Fruit fly (Drosophila melanogaster) whole organism, pupa: ENCODE data around the gene Rbcn-3B.
A peak's percentile ranks its signal among the peaks of the same experiment; 100 is the strongest.

Source experiments
- CG13204 ChIP-seq: fragments of 200-800 bp; sonication (Bioruptor generic); optimal IDR thresholded peaks from 2 replicates; lab custom pipeline; 2018; ENCODE audit warnings: missing biosample characterization, mild to moderate bottlenecking, missing genetic modification characterization, moderate library complexity
- CG4496 ChIP-seq: fragments of 200-800 bp; sonication (Bioruptor generic); IDR thresholded peaks from 3 replicates; pipeline ENCODE4 v1.3.6; 2022; ENCODE audit warnings: missing biosample characterization, missing genetic modification characterization
- CG9948 ChIP-seq: fragments of 200-800 bp; sonication (Bioruptor generic); optimal IDR thresholded peaks from 2 replicates; lab custom pipeline; 2018; ENCODE audit warnings: missing biosample characterization, mild to moderate bottlenecking, missing genetic modification characterization, moderate library complexity
- EcR ChIP-seq: fragments of 200-800 bp; sonication (Bioruptor generic); optimal IDR thresholded peaks from 3 replicates; lab custom pipeline; 2019; ENCODE audit warnings: missing biosample characterization, missing genetic modification characterization, mild to moderate bottlenecking, moderate library complexity, missing genetic modification reagents
- Ets98B ChIP-seq: fragments of 200-800 bp; sonication (Bioruptor generic); IDR thresholded peaks from 2 replicates; pipeline ENCODE4 v1.3.6; 2022; ENCODE audit warnings: missing biosample characterization, missing genetic modification characterization
- Pif1A ChIP-seq: fragments of 200-800 bp; sonication (Bioruptor generic); optimal IDR thresholded peaks from 3 replicates; lab custom pipeline; 2016; ENCODE audit warnings: missing biosample characterization, missing genetic modification characterization
- Pif1B ChIP-seq: fragments of 200-800 bp; sonication (Bioruptor generic); optimal IDR thresholded peaks from 3 replicates; lab custom pipeline; 2016; ENCODE audit warnings: missing biosample characterization, missing genetic modification characterization

DNA sequence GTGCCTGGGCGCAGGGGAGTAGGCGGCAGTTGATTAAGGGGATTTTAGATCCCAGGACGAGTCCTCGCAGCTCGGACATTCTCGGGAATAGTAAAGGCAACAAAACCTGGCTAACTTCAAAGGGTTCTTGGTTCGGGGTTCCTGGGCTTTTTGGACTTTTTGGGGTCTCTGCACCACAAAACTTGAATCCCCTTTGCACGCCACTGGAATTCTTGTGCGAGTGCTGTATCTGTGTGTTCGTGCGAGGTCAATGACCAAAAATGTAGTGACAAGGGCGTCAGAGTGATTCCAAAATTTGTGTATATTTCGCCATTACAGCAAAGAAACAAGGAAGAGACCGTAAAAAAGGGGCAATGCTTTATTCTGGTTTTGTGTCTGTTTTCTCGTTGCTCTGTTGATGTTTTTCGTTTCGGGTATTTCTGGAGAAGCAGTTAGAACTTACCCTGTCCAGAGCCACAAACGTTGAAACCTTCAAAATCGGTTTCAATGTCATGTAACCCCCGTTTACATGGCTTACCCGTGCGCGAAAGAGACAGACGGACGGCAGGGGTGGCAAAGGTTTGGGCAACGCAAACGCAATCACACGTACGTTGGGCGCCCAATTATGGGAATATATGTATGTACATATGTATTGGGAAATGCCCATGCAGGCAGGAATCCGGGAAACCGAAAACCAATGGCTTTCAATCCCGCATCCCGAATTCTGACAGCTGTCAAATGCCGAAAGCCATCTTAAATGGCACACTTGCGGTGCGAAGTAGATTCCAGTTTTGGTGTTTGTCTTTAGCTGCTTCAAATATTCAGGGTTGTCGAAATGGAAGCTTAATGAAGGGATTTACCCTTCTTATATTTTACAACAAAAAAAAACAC, 35.8 kb downstream of the Rbcn-3B start:
- no peak for TF ChIP-seq Pif1B (GFP tag; lab: Kevin White, UChicago)
- no peak for TF ChIP-seq CG4496
- no peak for TF ChIP-seq EcR (GFP tag; lab: Kevin White, UChicago)
- no peak for TF ChIP-seq Ets98B
- no peak for TF ChIP-seq CG13204
- TF ChIP-seq CG9948 (tag; lab: Kevin White, UChicago): peak; percentile 5
- no peak for TF ChIP-seq Pif1A (GFP tag; lab: Kevin White, UChicago)
